Worm (Caenorhabditis elegans) whole organism, L3 larva: ENCODE measurements around the gene Y37H2A.7.

Experiments
- aly-2 ChIP-seq: fragments of 150-350 bp; optimal IDR thresholded peaks from 2 replicates; lab custom pipeline; 2014; ENCODE audit warnings: missing biosample characterization, missing genetic modification characterization
- ama-1 ChIP-seq: fragments of 150-350 bp; optimal IDR thresholded peaks from 2 replicates; lab custom pipeline; 2018
- nhr-28 ChIP-seq: fragments of 150-350 bp; optimal IDR thresholded peaks from 2 replicates; lab custom pipeline; 2014; ENCODE audit warnings: missing biosample characterization, missing genetic modification characterization

DNA sequence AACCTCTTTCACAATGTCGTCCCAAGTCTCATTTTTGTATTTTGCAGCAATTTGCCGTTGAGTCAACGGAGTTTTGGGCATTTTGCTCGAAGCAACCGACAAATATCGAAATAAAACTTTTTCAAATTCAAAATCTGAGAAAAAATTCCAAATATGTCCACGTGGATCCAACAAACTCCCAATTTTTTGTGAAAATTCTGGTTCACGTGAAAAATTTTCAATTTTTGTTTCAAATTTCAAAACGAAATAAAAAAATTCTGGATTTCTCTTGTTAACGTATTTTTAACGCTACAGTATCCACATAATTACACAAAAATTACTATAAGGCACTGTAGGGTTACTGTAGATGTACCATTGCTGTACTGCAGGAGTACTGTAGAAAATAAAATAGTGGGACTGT lies 26.9 kb upstream of the Y37H2A.7 start, which contains the start of gene C14A6.13:
- TF ChIP-seq ama-1 (lab: Kevin White, UChicago): no peak
- TF ChIP-seq nhr-28: no peak
- TF ChIP-seq aly-2 (tag; lab: Kevin White, UChicago): no peak
